Worm (Caenorhabditis elegans) whole organism, late embryonic: ENCODE data around the gene srsx-16.

ENCODE experiments used
- C08G9.2 ChIP-seq: sonication (generic microtip); optimal IDR thresholded peaks from 2 replicates; lab custom pipeline; 2016; ENCODE audit warnings: mild to moderate bottlenecking, missing genetic modification characterization, moderate library complexity, missing compliant biosample characterization
- F13H6.1 ChIP-seq: sonication (generic microtip); optimal IDR thresholded peaks from 2 replicates; lab custom pipeline; 2016; ENCODE audit warnings: missing genetic modification characterization, missing compliant biosample characterization
- K02D7.2 ChIP-seq: sonication (generic microtip); optimal IDR thresholded peaks from 2 replicates; lab custom pipeline; 2017; ENCODE audit warnings: mild to moderate bottlenecking, missing genetic modification characterization, missing compliant biosample characterization
- K09A11.1 ChIP-seq: sonication (generic microtip); optimal IDR thresholded peaks from 2 replicates; lab custom pipeline; 2017; ENCODE audit warnings: antibody characterized with exemption, mild to moderate bottlenecking, missing genetic modification characterization, missing compliant biosample characterization; ENCODE audit not compliant: insufficient read depth
- T23F11.4 ChIP-seq: fragments of 200-800 bp; sonication (Bioruptor generic); optimal IDR thresholded peaks from 2 replicates; lab custom pipeline; 2018; ENCODE audit warnings: mild to moderate bottlenecking, missing genetic modification characterization, missing compliant biosample characterization
- Y22D7AL.16 ChIP-seq: sonication (generic microtip); optimal IDR thresholded peaks from 2 replicates; lab custom pipeline; 2016; ENCODE audit warnings: missing genetic modification characterization, missing compliant biosample characterization
- ama-1 ChIP-seq: fragments of 150-350 bp; optimal IDR thresholded peaks from 2 replicates; lab custom pipeline; 2014
- ceh-14 ChIP-seq: sonication (generic microtip); optimal IDR thresholded peaks from 2 replicates; lab custom pipeline; 2016; ENCODE audit warnings: missing genotype, missing genetic modification characterization, missing compliant biosample characterization
- ceh-18 ChIP-seq: sonication (generic microtip); optimal IDR thresholded peaks from 2 replicates; lab custom pipeline; 2016; ENCODE audit warnings: missing genetic modification characterization, missing compliant biosample characterization
- ceh-19 ChIP-seq: fragments of 200-800 bp; sonication (Bioruptor generic); optimal IDR thresholded peaks from 2 replicates; lab custom pipeline; 2018; ENCODE audit warnings: mild to moderate bottlenecking, missing genetic modification characterization, missing compliant biosample characterization
- ceh-22 ChIP-seq: sonication (generic microtip); optimal IDR thresholded peaks from 2 replicates; lab custom pipeline; 2017; ENCODE audit warnings: missing biosample characterization, missing genetic modification characterization
- ceh-24 ChIP-seq: sonication (generic microtip); optimal IDR thresholded peaks from 2 replicates; lab custom pipeline; 2016; ENCODE audit warnings: mild to moderate bottlenecking, missing genetic modification characterization, missing compliant biosample characterization
- ceh-30 ChIP-seq: fragments of 150-350 bp; optimal IDR thresholded peaks from 2 replicates; lab custom pipeline; 2014; ENCODE audit warnings: missing biosample characterization, missing genetic modification characterization
- ceh-31 ChIP-seq: sonication (generic microtip); optimal IDR thresholded peaks from 2 replicates; lab custom pipeline; 2016; ENCODE audit warnings: missing genetic modification characterization, missing compliant biosample characterization
- ceh-34 ChIP-seq: sonication (generic microtip); optimal IDR thresholded peaks from 2 replicates; lab custom pipeline; 2016; ENCODE audit warnings: mild to moderate bottlenecking, missing genetic modification characterization, missing compliant biosample characterization
- ceh-45 ChIP-seq: fragments of 200-800 bp; sonication (Bioruptor generic); IDR thresholded peaks from 2 replicates; pipeline ENCODE4 v1.3.6; 2022; ENCODE audit warnings: missing genetic modification reagents, missing genetic modification characterization, missing compliant biosample characterization
- ceh-48 ChIP-seq: sonication (generic microtip); optimal IDR thresholded peaks from 2 replicates; lab custom pipeline; 2016; ENCODE audit warnings: missing genetic modification characterization, inconsistent platforms, missing compliant biosample characterization
- che-1 ChIP-seq: sonication (generic microtip); optimal IDR thresholded peaks from 2 replicates; lab custom pipeline; 2016; ENCODE audit warnings: mild to moderate bottlenecking, missing genetic modification characterization, missing compliant biosample characterization
- dve-1 ChIP-seq: sonication (generic microtip); optimal IDR thresholded peaks from 2 replicates; lab custom pipeline; 2017; ENCODE audit warnings: antibody characterized with exemption, mild to moderate bottlenecking, missing genetic modification characterization, missing compliant biosample characterization
- elt-2 ChIP-seq: sonication (generic microtip); optimal IDR thresholded peaks from 2 replicates; lab custom pipeline; 2016; ENCODE audit warnings: missing genetic modification reagents, missing genetic modification characterization, missing compliant biosample characterization
- elt-4 ChIP-seq: sonication (generic microtip); optimal IDR thresholded peaks from 2 replicates; lab custom pipeline; 2016; ENCODE audit warnings: missing genetic modification characterization, missing compliant biosample characterization
- fkh-10 ChIP-seq: fragments of 150-350 bp; optimal IDR thresholded peaks from 2 replicates; lab custom pipeline; 2014; ENCODE audit warnings: missing biosample characterization, missing genetic modification reagents, missing genetic modification characterization
- fkh-6 ChIP-seq: sonication (generic microtip); optimal IDR thresholded peaks from 2 replicates; lab custom pipeline; 2016; ENCODE audit warnings: missing genetic modification characterization, missing compliant biosample characterization
- gmeb-2 ChIP-seq: sonication (generic microtip); optimal IDR thresholded peaks from 2 replicates; lab custom pipeline; 2016; ENCODE audit warnings: missing genetic modification characterization, inconsistent platforms, missing compliant biosample characterization
- hlh-13 ChIP-seq: fragments of 200-800 bp; sonication (Bioruptor generic); optimal IDR thresholded peaks from 2 replicates; lab custom pipeline; 2018; ENCODE audit warnings: mild to moderate bottlenecking, missing genetic modification characterization, missing compliant biosample characterization
- hlh-30 ChIP-seq: sonication (generic microtip); optimal IDR thresholded peaks from 2 replicates; lab custom pipeline; 2017; ENCODE audit warnings: antibody characterized with exemption, missing genetic modification characterization, missing compliant biosample characterization; ENCODE audit not compliant: insufficient read depth
- hlh-8 ChIP-seq: sonication (generic microtip); optimal IDR thresholded peaks from 2 replicates; lab custom pipeline; 2016; ENCODE audit warnings: missing genotype, missing genetic modification characterization, missing compliant biosample characterization
- lim-6 ChIP-seq: sonication (generic microtip); optimal IDR thresholded peaks from 2 replicates; lab custom pipeline; 2016; ENCODE audit warnings: missing genetic modification characterization, missing compliant biosample characterization
- nhr-11 ChIP-seq: fragments of 150-350 bp; optimal IDR thresholded peaks from 2 replicates; lab custom pipeline; 2014; ENCODE audit warnings: missing biosample characterization, missing genetic modification characterization
- npax-4 ChIP-seq: sonication (generic microtip); optimal IDR thresholded peaks from 2 replicates; lab custom pipeline; 2016; ENCODE audit warnings: missing genetic modification characterization, missing compliant biosample characterization
- odd-2 ChIP-seq: sonication (generic microtip); optimal IDR thresholded peaks from 2 replicates; lab custom pipeline; 2017; ENCODE audit warnings: antibody characterized with exemption, mild to moderate bottlenecking, missing genetic modification characterization, missing compliant biosample characterization
- pag-3 ChIP-seq: sonication (generic microtip); optimal IDR thresholded peaks from 2 replicates; lab custom pipeline; 2016; ENCODE audit warnings: missing compliant biosample characterization, missing genetic modification characterization, borderline replicate concordance
- pat-9 ChIP-seq: fragments of 200-800 bp; sonication (Bioruptor generic); optimal IDR thresholded peaks from 2 replicates; lab custom pipeline; 2018; ENCODE audit warnings: mild to moderate bottlenecking, missing genetic modification characterization, moderate library complexity, missing compliant biosample characterization
- pqm-1 ChIP-seq: sonication (generic microtip); optimal IDR thresholded peaks from 2 replicates; lab custom pipeline; 2016; ENCODE audit warnings: missing genetic modification characterization, missing compliant biosample characterization
- rnt-1 ChIP-seq: sonication (generic microtip); optimal IDR thresholded peaks from 2 replicates; lab custom pipeline; 2016; ENCODE audit warnings: missing genetic modification characterization, missing compliant biosample characterization
- sdc-2 ChIP-seq: sonication (generic microtip); optimal IDR thresholded peaks from 2 replicates; lab custom pipeline; 2016; ENCODE audit warnings: missing genotype, missing genetic modification characterization, missing compliant biosample characterization
- sox-2 ChIP-seq: fragments of 200-800 bp; sonication (Bioruptor generic); IDR thresholded peaks from 2 replicates; pipeline ENCODE4 v1.3.6; 2022; ENCODE audit warnings: missing genetic modification reagents, missing genetic modification characterization, missing compliant biosample characterization
- tbx-2 ChIP-seq: sonication (generic microtip); optimal IDR thresholded peaks from 2 replicates; lab custom pipeline; 2016; ENCODE audit warnings: missing genetic modification characterization, missing compliant biosample characterization
- tbx-7 ChIP-seq: sonication (generic microtip); optimal IDR thresholded peaks from 2 replicates; lab custom pipeline; 2016; ENCODE audit warnings: missing genotype, missing genetic modification characterization, missing compliant biosample characterization
- ttx-3 ChIP-seq: sonication (generic microtip); optimal IDR thresholded peaks from 2 replicates; lab custom pipeline; 2016; ENCODE audit warnings: missing genetic modification reagents, missing genetic modification characterization, missing compliant biosample characterization
- unc-42 ChIP-seq: sonication (generic microtip); optimal IDR thresholded peaks from 2 replicates; lab custom pipeline; 2016; ENCODE audit warnings: missing genotype, missing genetic modification characterization, missing compliant biosample characterization
- unc-55 ChIP-seq: sonication (generic microtip); optimal IDR thresholded peaks from 2 replicates; lab custom pipeline; 2017; ENCODE audit warnings: missing biosample characterization, missing genetic modification reagents, missing genetic modification characterization
- unc-86 ChIP-seq: sonication (generic microtip); optimal IDR thresholded peaks from 2 replicates; lab custom pipeline; 2016; ENCODE audit warnings: missing genetic modification characterization, missing compliant biosample characterization
- zip-5 ChIP-seq: sonication (generic microtip); optimal IDR thresholded peaks from 2 replicates; lab custom pipeline; 2016; ENCODE audit warnings: missing genetic modification characterization, missing compliant biosample characterization
- ztf-16 ChIP-seq: sonication (generic microtip); optimal IDR thresholded peaks from 2 replicates; lab custom pipeline; 2017; ENCODE audit warnings: missing genetic modification characterization, missing compliant biosample characterization

srsx-16 gene

ce11 chrIV:5630156-5630555 is 10.6 kb upstream of the srsx-16 start, which contains the start of gene srd-12:
TSS of gene srd-12 (minus strand) at chrIV:5630256.
- TF ChIP-seq C08G9.2 (tag; lab: Kevin White, UChicago) = no peak
- TF ChIP-seq unc-42 (tag; lab: Kevin White, UChicago) = no peak
- TF ChIP-seq ceh-22 = no peak
- TF ChIP-seq ama-1 = no peak
- no peak for TF ChIP-seq ceh-34 (tag; lab: Kevin White, UChicago)
- TF ChIP-seq ceh-31 (tag; lab: Kevin White, UChicago) = no peak
- no peak for TF ChIP-seq odd-2 (tag; lab: Kevin White, UChicago)
- no peak for TF ChIP-seq ceh-14 (tag; lab: Kevin White, UChicago)
- no peak for TF ChIP-seq ttx-3 (tag; lab: Kevin White, UChicago)
- no peak for TF ChIP-seq elt-2 (tag; lab: Kevin White, UChicago)
- no peak for TF ChIP-seq npax-4 (tag; lab: Kevin White, UChicago)
- TF ChIP-seq ceh-45 = no peak
- no peak for TF ChIP-seq ceh-24 (tag; lab: Kevin White, UChicago)
- no peak for TF ChIP-seq K02D7.2 (tag; lab: Kevin White, UChicago)
- no peak for TF ChIP-seq gmeb-2 (tag; lab: Kevin White, UChicago)
- no peak for TF ChIP-seq Y22D7AL.16 (tag; lab: Kevin White, UChicago)
- TF ChIP-seq K09A11.1 (tag; lab: Kevin White, UChicago) = no peak

ce11 chrIV:5627056-5627455 is 7.5 kb upstream of the srsx-16 start, which contains the start of gene srsx-14:
TSS of gene srsx-14 (minus strand) at chrIV:5627156.
- TF ChIP-seq fkh-10 (no peak), ttx-3 (tag; lab: Kevin White, UChicago) (no peak), T23F11.4 (GFP tag; lab: Kevin White, UChicago) (no peak), hlh-30 (no peak), ceh-19 (GFP tag; lab: Kevin White, UChicago) (no peak), pqm-1 (tag; lab: Kevin White, UChicago) (no peak), zip-5 (tag; lab: Kevin White, UChicago) (no peak), unc-55 (no peak), lim-6 (tag; lab: Kevin White, UChicago) (no peak), hlh-8 (tag; lab: Kevin White, UChicago) (no peak), tbx-7 (tag; lab: Kevin White, UChicago) (no peak), sdc-2 (tag; lab: Kevin White, UChicago) (no peak), nhr-11 (tag; lab: Kevin White, UChicago) (no peak)

- no peak for TF ChIP-seq pat-9 (tag; lab: Kevin White, UChicago)
- no peak for TF ChIP-seq F13H6.1 (tag; lab: Kevin White, UChicago)
- no peak for TF ChIP-seq pag-3 (tag; lab: Kevin White, UChicago)
- TF ChIP-seq tbx-2 (tag; lab: Kevin White, UChicago) = no peak
- no peak for TF ChIP-seq ceh-14 (tag; lab: Kevin White, UChicago)
- no peak for TF ChIP-seq ttx-3 (tag; lab: Kevin White, UChicago)
- TF ChIP-seq che-1 (tag; lab: Kevin White, UChicago) = no peak
- TF ChIP-seq ceh-48 (tag; lab: Kevin White, UChicago) = no peak
- TF ChIP-seq ceh-18 (tag; lab: Kevin White, UChicago) = no peak
- no peak for TF ChIP-seq elt-4
Measured at ce11 chrIV:5623718-5624117, 4.2 kb upstream of the srsx-16 start, which contains the start of gene srsx-15. TSS of gene srsx-15 (minus strand) at chrIV:5623818.

ce11 chrIV:5614558-5615026 is 5.0 kb downstream of the srsx-16 start, which contains the start of gene C39H7.4:
TSS of gene C39H7.4 (minus strand) at chrIV:5614608.
- TF ChIP-seq ceh-30 (tag; lab: Kevin White, UChicago) = no peak
- no peak for TF ChIP-seq rnt-1 (tag; lab: Kevin White, UChicago)
- TF ChIP-seq hlh-13 (GFP tag; lab: Kevin White, UChicago) = no peak
- no peak for TF ChIP-seq ceh-22
- TF ChIP-seq unc-86 = no peak
- no peak for TF ChIP-seq fkh-6
- no peak for TF ChIP-seq T23F11.4 (GFP tag; lab: Kevin White, UChicago)
- TF ChIP-seq hlh-30 = no peak
- TF ChIP-seq odd-2 (tag; lab: Kevin White, UChicago) = no peak
- no peak for TF ChIP-seq ama-1
- no peak for TF ChIP-seq che-1 (tag; lab: Kevin White, UChicago)
- no peak for TF ChIP-seq dve-1
- TF ChIP-seq ztf-16 (tag; lab: Kevin White, UChicago) = no peak
- no peak for TF ChIP-seq C08G9.2 (tag; lab: Kevin White, UChicago)
- TF ChIP-seq ceh-18 (tag; lab: Kevin White, UChicago) = no peak
- no peak for TF ChIP-seq zip-5 (tag; lab: Kevin White, UChicago)
- no peak for TF ChIP-seq sox-2
- no peak for TF ChIP-seq ceh-31 (tag; lab: Kevin White, UChicago)
- TF ChIP-seq unc-42 (tag; lab: Kevin White, UChicago) = no peak
